Fruit fly (Drosophila melanogaster): Measurements from ENCODE around the gene peg.

The peg gene

DNA sequence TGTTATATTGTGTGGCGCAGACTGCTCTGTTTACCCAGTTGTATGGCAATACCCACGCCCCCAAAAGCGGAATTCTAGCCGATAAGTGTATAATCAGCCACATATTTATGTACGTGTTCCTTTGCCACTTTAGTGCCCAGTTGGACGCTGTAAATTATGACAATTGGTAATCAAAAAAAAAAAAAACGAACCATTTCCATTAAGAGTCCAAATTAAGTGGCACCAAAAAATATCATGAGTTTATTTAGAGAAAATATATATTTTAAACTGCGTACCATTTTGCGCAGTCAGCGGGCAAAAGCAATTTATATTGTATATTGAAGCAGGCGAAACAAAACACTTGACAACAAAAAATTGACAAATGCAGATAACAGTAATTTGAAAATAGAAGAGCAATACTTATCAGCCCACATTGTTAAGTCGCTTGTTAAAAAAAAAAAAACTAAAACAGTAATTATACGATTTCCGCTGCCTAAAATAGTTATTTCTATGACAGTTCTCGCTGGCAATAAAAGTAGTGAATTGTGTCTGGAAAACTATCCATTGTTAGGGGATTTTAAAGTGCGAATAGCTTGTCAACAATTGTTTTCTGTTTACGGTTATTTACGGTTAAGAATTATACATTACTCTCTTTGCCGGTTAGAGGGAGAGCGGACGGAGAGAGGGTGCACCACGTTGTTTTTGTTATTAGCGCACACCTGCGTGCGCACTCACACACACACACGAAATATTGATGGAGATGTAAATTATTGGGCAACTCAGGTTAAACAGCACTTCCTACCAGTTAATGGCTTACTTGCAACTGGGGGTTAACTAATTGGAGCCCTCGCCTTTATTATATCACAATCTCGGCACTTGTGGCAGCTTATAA is 35.8 kb upstream of the peg start:
- TF ChIP-seq CG8478 (optimal IDR thresholded peaks at IDR 0.05) (no peak), CTCF (optimal IDR thresholded peaks at IDR 0.05) (no peak)

DNA sequence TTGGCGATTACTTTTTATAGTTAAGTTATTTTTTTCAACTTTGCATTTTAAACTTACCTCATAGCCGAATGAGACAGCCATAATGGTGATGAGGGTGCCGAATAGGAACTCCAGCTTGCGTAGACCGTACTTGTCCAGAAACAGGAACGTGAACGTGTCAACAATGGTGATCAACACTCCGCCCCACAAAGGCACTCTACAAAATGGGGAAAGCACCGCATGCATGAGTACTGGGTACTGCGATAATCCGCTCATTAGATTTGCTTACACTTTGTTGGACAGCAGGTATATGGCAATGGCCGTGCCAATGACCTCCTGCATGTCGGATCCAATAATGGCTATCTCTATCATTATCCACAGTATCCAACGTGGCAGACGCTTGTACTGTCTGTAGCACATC is 33.6 kb upstream of the peg start:
- no peak for TF ChIP-seq CTCF (optimal IDR thresholded peaks at IDR 0.05)
- TF ChIP-seq CG8478 (optimal IDR thresholded peaks at IDR 0.05), result no peak

dm6 chr3R:21050875-21051274 is 26.9 kb upstream of the peg start, which contains the start of gene Jhbp15:
TSS of gene Jhbp15 (minus strand) at chr3R:21050975.
- no peak for TF ChIP-seq CG8478 (optimal IDR thresholded peaks at IDR 0.05)
- TF ChIP-seq CTCF (optimal IDR thresholded peaks at IDR 0.05), result no peak

DNA sequence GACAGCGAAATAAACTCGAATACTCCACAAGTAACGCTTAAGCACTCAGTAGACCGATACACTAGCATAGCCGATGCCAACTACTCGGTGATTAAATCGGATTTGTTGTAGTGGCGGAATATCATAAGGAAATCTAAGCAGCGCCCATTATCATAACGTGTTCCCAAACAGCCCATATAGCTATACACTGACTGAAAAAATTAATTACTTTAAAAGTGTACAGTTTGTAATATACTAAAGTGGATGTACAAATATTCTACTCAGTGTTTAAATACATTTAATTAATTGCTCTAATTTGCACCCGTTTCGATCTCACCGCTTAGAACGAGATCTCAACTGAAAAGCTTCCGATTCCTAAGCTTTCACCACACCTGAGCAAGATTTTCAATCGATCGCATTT is 24.8 kb upstream of the peg start, which contains the start of gene CG7079:
Gene CG7079 (minus strand): TSS at position 101 of the 400 bp plus-strand sequence.
- no peak for TF ChIP-seq CTCF (optimal IDR thresholded peaks at IDR 0.05)
- TF ChIP-seq CG8478 (optimal IDR thresholded peaks at IDR 0.05), result no peak

DNA sequence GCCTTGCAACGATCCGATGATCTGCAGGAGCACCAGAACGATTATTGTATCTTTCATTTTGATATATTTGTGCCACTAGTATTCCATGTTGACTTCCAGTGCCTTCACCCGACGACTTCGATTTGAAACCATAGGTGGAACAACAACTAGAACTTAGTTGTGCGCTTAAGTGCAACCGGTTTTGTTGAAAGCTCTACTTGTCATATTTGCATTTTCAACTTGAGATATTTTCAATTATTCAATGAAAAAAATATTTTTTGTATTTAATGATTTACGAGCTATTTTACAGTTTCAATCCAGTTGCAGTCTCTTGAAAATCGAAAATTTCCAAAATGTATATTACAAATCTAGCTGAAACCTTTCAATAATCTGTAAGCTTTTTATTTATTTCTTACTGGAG is 23.0 kb upstream of the peg start, which contains the start of gene CG31207:
Gene CG31207 (minus strand): TSS at position 101 of the 400 bp plus-strand sequence.
- TF ChIP-seq CTCF (optimal IDR thresholded peaks at IDR 0.05), result no peak

DNA sequence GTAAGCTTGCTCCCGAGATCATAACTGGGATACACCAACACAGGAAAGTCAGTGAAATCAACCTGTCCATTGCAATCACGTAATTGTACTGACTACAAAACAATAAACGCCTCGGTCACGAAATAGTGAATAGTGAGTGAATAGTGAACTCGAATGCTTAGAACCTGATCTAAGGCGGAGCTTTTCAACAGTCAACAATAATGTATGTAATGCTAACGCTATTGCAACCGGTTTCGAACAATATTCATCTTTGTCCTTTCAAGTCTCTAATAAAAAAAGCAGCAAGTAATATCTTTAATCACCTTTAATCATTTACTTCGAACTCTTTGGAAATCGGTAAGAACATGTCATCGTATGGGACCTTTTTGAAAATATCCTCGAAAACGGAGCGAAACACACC is 21.8 kb upstream of the peg start, which contains the start of gene CG31189:
Gene CG31189 (minus strand): TSS at position 101 of the 400 bp plus-strand sequence.
- TF ChIP-seq CG8478 (optimal IDR thresholded peaks at IDR 0.05) (no peak), CTCF (optimal IDR thresholded peaks at IDR 0.05) (no peak)

DNA sequence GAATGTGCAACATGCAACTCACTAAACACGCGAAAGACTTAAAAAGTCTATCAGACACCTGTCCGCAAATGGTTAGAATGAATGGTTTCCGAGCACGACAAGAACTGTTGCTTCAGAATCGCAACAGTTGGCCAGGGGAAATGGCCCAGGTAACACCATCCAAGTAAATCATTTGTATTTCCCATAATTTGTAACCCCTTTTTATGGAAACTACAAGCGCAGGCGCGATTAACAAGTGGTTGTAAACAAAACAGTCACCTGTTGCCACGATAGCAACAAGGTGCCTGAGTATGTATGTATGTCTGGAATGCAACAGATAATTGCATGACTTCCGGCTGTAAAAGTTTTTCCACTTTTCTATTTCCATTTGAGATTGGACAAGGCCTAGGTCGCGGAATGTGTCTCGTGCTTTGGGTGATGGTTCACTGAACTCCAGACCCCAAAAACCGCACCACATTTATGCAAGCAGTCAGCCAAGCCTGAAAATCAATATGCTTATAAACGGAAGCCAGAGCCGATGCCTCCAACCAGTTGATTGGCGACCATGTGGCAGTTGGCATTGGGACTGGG is 19.7 kb upstream of the peg start, which contains the start of gene CG12278:
Gene CG12278 (plus strand): TSS at position 520 of the 570 bp plus-strand sequence.
- TF ChIP-seq CG8478 (optimal IDR thresholded peaks at IDR 0.05), result no peak
- TF ChIP-seq CTCF (optimal IDR thresholded peaks at IDR 0.05), result no peak

dm6 chr3R:21042399-21042798 is 18.4 kb upstream of the peg start, which contains the start of gene Dhc93AB:
TSS of gene Dhc93AB (minus strand) at chr3R:21042499.
- TF ChIP-seq CG8478 (optimal IDR thresholded peaks at IDR 0.05) (no peak), CTCF (optimal IDR thresholded peaks at IDR 0.05) (no peak)

DNA sequence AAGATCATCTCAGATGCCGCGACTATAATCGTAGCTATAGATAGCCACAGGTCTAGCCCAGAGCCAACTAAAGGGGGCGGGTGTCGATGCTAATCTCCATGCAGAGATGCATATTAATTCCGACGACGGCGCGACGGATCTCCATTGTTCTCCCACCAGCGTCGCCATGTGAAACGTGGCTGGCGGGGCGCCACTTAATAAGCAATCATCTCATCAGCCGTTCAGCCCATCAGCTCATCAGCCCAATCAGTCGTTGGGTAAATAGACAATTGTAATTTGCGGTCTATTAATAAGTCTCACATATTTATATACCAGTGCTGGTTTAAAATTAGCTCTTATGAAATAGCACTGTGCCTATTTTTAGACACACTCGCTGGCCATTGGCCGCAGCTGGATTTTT is 1.5 kb upstream of the peg start:
- TF ChIP-seq CTCF (optimal IDR thresholded peaks at IDR 0.05) (no peak), CG8478 (optimal IDR thresholded peaks at IDR 0.05) (no peak)

dm6 chr3R:21022769-21023517 is 1.0 kb downstream of the peg start:
- TF ChIP-seq CG8478 (optimal IDR thresholded peaks at IDR 0.05) (no peak), CTCF (optimal IDR thresholded peaks at IDR 0.05) (no peak)

dm6 chr3R:21019073-21019472 is 4.9 kb downstream of the peg start:
- TF ChIP-seq CG8478 (optimal IDR thresholded peaks at IDR 0.05) (no peak), CTCF (optimal IDR thresholded peaks at IDR 0.05) (no peak)

- no peak for TF ChIP-seq CG8478 (optimal IDR thresholded peaks at IDR 0.05)
- TF ChIP-seq CTCF (optimal IDR thresholded peaks at IDR 0.05), result peak; percentile 92 to 94
Observed at dm6 chr3R:21017464-21018080, 6.4 kb downstream of the peg start, which contains the start of gene Rlip. TSS of gene Rlip (plus strand) at chr3R:21017684.

- no peak for TF ChIP-seq CG8478 (optimal IDR thresholded peaks at IDR 0.05)
- TF ChIP-seq CTCF (optimal IDR thresholded peaks at IDR 0.05), result no peak
Observed at dm6 chr3R:21015636-21016035, 8.3 kb downstream of the peg start, which contains the start of gene CG5697. TSS of gene CG5697 (plus strand) at chr3R:21015949.

- TF ChIP-seq CTCF (optimal IDR thresholded peaks at IDR 0.05) (no peak), CG8478 (optimal IDR thresholded peaks at IDR 0.05) (no peak)
Observed at dm6 chr3R:21013780-21014179, 10.2 kb downstream of the peg start.

DNA sequence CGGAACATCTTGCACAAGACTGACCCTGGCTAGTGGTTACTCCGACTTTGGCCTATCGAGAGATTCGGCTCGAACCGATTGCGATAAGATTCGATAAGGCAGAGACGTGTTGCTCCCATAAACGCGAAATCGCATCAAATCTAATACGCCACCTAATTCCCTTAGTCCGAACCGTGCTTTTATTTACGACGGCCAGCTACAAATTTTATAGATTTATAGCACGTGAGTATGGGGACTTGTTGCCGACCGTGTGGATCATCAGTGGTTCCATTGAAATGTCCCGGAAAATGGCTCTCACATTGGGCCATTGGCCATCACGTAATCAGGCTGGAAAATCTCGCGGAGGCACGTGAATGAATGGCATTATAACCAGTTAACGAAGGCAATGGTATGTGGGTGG is 17.0 kb downstream of the peg start, which contains the start of gene Alp5:
Gene Alp5 (minus strand): TSS at position 24 of the 400 bp plus-strand sequence.
- no peak for TF ChIP-seq CG8478 (optimal IDR thresholded peaks at IDR 0.05)
- TF ChIP-seq CTCF (optimal IDR thresholded peaks at IDR 0.05), result no peak

All from S2 (cell line).